Worm (Caenorhabditis elegans) whole organism, L3 larva: Measurements from ENCODE around the gene R102.11.

Source experiments
- aly-2 ChIP-seq: fragments of 150-350 bp; optimal IDR thresholded peaks from 2 replicates; lab custom pipeline; 2014; ENCODE audit warnings: missing biosample characterization, missing genetic modification characterization
- ama-1 ChIP-seq: fragments of 150-350 bp; optimal IDR thresholded peaks from 2 replicates; lab custom pipeline; 2018
- ceh-9 ChIP-seq: sonication (generic microtip); optimal IDR thresholded peaks from 2 replicates; lab custom pipeline; 2018; ENCODE audit warnings: missing biosample characterization, missing genetic modification characterization
- elt-3 ChIP-seq, 3 experiments: fragments of 150-350 bp in 1 of 3; sonication (generic microtip) in 2 of 3; optimal IDR thresholded peaks; 2 replicates in 2 of 3; 4 replicates in 1 of 3; lab custom pipeline; 2014 to 2017; ENCODE audit warnings: missing biosample characterization in 3 of 3, missing genetic modification characterization in 3 of 3
- fkh-10 ChIP-seq: sonication (generic microtip); optimal IDR thresholded peaks from 2 replicates; lab custom pipeline; 2017; ENCODE audit warnings: missing biosample characterization, missing genetic modification reagents, missing genetic modification characterization
- nhr-11 ChIP-seq: fragments of 150-350 bp; optimal IDR thresholded peaks from 2 replicates; lab custom pipeline; 2014; ENCODE audit warnings: missing biosample characterization, missing genetic modification characterization
- nhr-237 ChIP-seq: fragments of 150-350 bp; optimal IDR thresholded peaks from 2 replicates; lab custom pipeline; 2014; ENCODE audit warnings: missing biosample characterization, missing genetic modification characterization
- nhr-25 ChIP-seq: sonication (generic microtip); optimal IDR thresholded peaks from 2 replicates; lab custom pipeline; 2017; ENCODE audit warnings: missing biosample characterization, missing genetic modification characterization
- nhr-28 ChIP-seq: fragments of 150-350 bp; optimal IDR thresholded peaks from 2 replicates; lab custom pipeline; 2014; ENCODE audit warnings: missing biosample characterization, missing genetic modification characterization
- pha-4 ChIP-seq: fragments of 150-350 bp; optimal IDR thresholded peaks from 2 replicates; lab custom pipeline; 2014; ENCODE audit warnings: missing biosample characterization, missing genetic modification reagents, missing genetic modification characterization
- sea-2 ChIP-seq: fragments of 150-350 bp; sonication (generic microtip); optimal IDR thresholded peaks from 4 replicates; lab custom pipeline; 2014; ENCODE audit warnings: missing biosample characterization, missing genetic modification reagents, missing genetic modification characterization
- skn-1 ChIP-seq: fragments of 150-350 bp; optimal IDR thresholded peaks from 2 replicates; lab custom pipeline; 2014; ENCODE audit warnings: missing biosample characterization, missing genetic modification characterization
- tbx-2 ChIP-seq: sonication (generic microtip); optimal IDR thresholded peaks from 2 replicates; lab custom pipeline; 2016; ENCODE audit warnings: mild to moderate bottlenecking, missing genetic modification characterization, missing compliant biosample characterization
- unc-39 ChIP-seq: sonication (generic microtip); optimal IDR thresholded peaks from 4 replicates; lab custom pipeline; 2017; ENCODE audit warnings: missing biosample characterization, missing genetic modification characterization

DNA sequence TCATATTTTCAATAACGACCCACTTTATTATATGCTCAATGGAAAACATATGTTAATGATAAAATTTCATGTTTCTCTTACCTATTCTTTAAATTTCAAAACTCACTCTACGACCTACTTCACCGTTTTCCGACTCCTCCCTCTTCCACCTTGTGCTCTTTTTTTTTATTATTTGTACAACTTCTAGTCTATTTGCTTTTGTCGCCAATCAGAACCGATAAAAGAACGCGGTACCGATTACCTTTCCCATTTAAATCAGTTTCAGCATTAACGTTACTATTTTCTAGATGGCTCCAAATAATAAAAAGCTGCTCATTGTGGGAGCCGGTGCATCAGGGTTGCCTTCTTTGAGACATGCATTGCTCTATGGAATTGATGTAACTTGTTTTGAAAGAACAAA is 37.8 kb downstream of the R102.11 start, which contains the start of gene fmo-1:
- TF ChIP-seq ama-1 (lab: Kevin White, UChicago) (no peak), skn-1 (tag; lab: Kevin White, UChicago) (no peak), nhr-25 (tag; lab: Kevin White, UChicago) (no peak), tbx-2 (tag; lab: Kevin White, UChicago) (no peak), nhr-28 (tag; lab: Kevin White, UChicago) (no peak), nhr-11 (tag; lab: Kevin White, UChicago) (no peak), sea-2 (GFP tag; lab: Kevin White, UChicago) (no peak), aly-2 (no peak), elt-3 (tag; optimal IDR thresholded peaks at IDR 0.05; lab: Kevin White, UChicago) (no peak), pha-4 (tag; lab: Kevin White, UChicago) (no peak), nhr-237 (tag; lab: Kevin White, UChicago) (no peak), ceh-9 (tag; lab: Kevin White, UChicago) (no peak), unc-39 (tag; lab: Kevin White, UChicago) (no peak), fkh-10 (GFP tag; lab: Kevin White, UChicago) (no peak)
